Worm (Caenorhabditis elegans): ENCODE results near the gene cbp-2.

DNA sequence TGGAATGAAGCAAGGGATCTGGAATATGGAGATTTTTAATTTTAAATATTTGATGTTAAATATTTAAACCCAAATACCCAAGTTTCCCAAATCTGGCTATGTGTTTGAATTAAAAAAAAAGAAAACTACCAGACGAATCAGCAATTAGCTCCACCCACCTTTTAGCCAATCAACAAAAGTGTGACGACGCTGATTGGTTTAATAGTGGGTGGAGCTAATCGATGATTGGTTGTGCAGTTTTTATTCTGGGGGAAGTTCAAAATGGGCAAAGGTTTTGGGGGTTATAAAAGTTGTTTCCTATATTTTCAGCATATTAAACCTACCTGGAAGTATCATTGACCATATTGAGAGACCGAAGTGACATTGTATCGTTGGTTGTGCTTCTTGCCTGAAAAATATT, 48.5 kb upstream of the cbp-2 start:
- TF ChIP-seq elt-2 (tag; optimal IDR thresholded peaks at IDR 0.05), result no peak
- no peak for TF ChIP-seq fos-1 (tag; optimal IDR thresholded peaks at IDR 0.05)

Data from whole organism, L3 larva.